Fruit fly (Drosophila melanogaster) whole organism, prepupa: ENCODE results near the gene Pop2.

Source experiments
- CG10631 ChIP-seq: fragments of 200-800 bp; sonication (Bioruptor generic); optimal IDR thresholded peaks from 2 replicates; lab custom pipeline; 2016; ENCODE audit warnings: missing biosample characterization, missing genetic modification characterization
- CG3919 ChIP-seq: fragments of 200-800 bp; sonication (Bioruptor generic); optimal IDR thresholded peaks from 3 replicates; lab custom pipeline; 2016; ENCODE audit warnings: missing biosample characterization, missing genetic modification characterization
- CG6792 ChIP-seq: fragments of 200-800 bp; sonication (Bioruptor generic); optimal IDR thresholded peaks from 3 replicates; lab custom pipeline; 2016; ENCODE audit warnings: missing biosample characterization, missing genetic modification characterization
- CG8119 ChIP-seq: fragments of 200-800 bp; sonication (Bioruptor generic); IDR thresholded peaks from 3 replicates; pipeline ENCODE4 v1.3.6; 2022; ENCODE audit warnings: missing biosample characterization, missing genetic modification characterization
- Lpt ChIP-seq: fragments of 200-800 bp; sonication (Bioruptor generic); optimal IDR thresholded peaks from 3 replicates; lab custom pipeline; 2016; ENCODE audit warnings: missing biosample characterization, missing genetic modification characterization
- ss ChIP-seq, 2 experiments: fragments of 200-800 bp; sonication (Bioruptor generic); optimal IDR thresholded peaks; 2 replicates in 1 of 2; 3 replicates in 1 of 2; lab custom pipeline; 2017 to 2018; ENCODE audit warnings: mild to moderate bottlenecking in 2 of 2, missing biosample characterization in 2 of 2, missing genetic modification characterization in 2 of 2, moderate library complexity in 1 of 2

DNA sequence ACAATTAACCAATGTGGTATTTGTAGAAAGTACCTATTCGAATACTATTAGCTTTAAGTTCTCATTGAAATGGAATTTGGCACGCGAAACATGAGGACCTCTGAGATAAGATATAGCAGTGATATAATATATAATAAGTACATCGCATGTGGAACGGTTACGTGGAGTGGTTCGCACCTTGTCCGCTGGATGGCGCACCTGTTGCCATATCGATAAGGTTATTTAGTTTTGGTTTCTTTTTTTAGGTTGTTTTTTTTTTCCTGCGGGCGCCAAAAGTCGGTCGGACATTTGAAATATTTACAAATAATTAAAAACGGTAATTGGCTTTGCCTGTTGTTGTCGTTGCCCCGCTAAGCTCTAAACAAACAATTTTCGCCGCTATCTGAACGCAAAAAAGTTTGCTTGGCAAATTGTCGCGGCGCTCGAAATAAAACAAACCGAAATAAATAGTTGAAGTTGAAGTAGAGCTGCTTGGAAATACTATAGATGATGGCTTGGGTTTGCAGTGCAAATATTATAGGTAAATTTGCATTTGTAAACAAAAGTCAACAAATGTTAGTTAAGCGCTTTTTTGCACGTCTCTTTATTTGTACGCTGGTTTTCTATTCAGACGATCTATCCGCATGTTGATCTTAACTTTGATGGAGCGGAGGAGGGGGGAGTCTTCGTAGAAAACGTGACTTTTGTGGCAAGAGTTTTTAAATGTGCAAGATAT, 47.0 kb upstream of the Pop2 start:
- no peak for TF ChIP-seq CG10631 (GFP tag; lab: Kevin White, UChicago)
- no peak for TF ChIP-seq CG8119 (GFP tag; lab: Robert Waterston, UW)
- no peak for TF ChIP-seq Lpt (GFP tag; lab: Kevin White, UChicago)
- TF ChIP-seq CG3919 (GFP tag; lab: Kevin White, UChicago) = no peak
- no peak for TF ChIP-seq CG6792 (GFP tag; lab: Kevin White, UChicago)
- no peak for TF ChIP-seq ss (GFP tag; optimal IDR thresholded peaks at IDR 0.05; lab: Kevin White, UChicago)
